Worm (Caenorhabditis elegans) whole organism, L2 larva: Measurements from ENCODE around the gene C26B9.3.

Experiments used
- C34F6.9 ChIP-seq: fragments of 150-350 bp; optimal IDR thresholded peaks from 2 replicates; lab custom pipeline; 2014; ENCODE audit warnings: missing biosample characterization, missing genetic modification characterization
- F13H6.1 ChIP-seq: sonication (generic microtip); optimal IDR thresholded peaks from 2 replicates; lab custom pipeline; 2016; ENCODE audit warnings: missing genetic modification characterization, missing compliant biosample characterization
- R02D3.7 ChIP-seq: fragments of 150-350 bp; optimal IDR thresholded peaks from 2 replicates; lab custom pipeline; 2014; ENCODE audit warnings: missing biosample characterization, missing genetic modification characterization
- ZK546.5 ChIP-seq: sonication (generic microtip); optimal IDR thresholded peaks from 2 replicates; lab custom pipeline; 2017; ENCODE audit warnings: missing biosample characterization, missing genetic modification characterization
- alr-1 ChIP-seq: fragments of 150-350 bp; optimal IDR thresholded peaks from 2 replicates; lab custom pipeline; 2014; ENCODE audit warnings: missing biosample characterization, missing genetic modification characterization
- aly-2 ChIP-seq: fragments of 150-350 bp; optimal IDR thresholded peaks from 2 replicates; lab custom pipeline; 2014; ENCODE audit warnings: missing biosample characterization, missing genetic modification characterization
- blmp-1 ChIP-seq: sonication (generic microtip); optimal IDR thresholded peaks from 2 replicates; lab custom pipeline; 2017; ENCODE audit warnings: missing genetic modification characterization, mild to moderate bottlenecking, missing compliant biosample characterization, antibody characterized with exemption, moderate library complexity; ENCODE audit not compliant: insufficient read depth
- crh-2 ChIP-seq: sonication (generic microtip); optimal IDR thresholded peaks from 2 replicates; lab custom pipeline; 2017; ENCODE audit warnings: missing biosample characterization, missing genetic modification characterization
- dmd-4 ChIP-seq: sonication (generic microtip); optimal IDR thresholded peaks from 2 replicates; lab custom pipeline; 2017; ENCODE audit warnings: missing biosample characterization, missing genetic modification characterization
- elt-3 ChIP-seq: sonication (generic microtip); optimal IDR thresholded peaks from 2 replicates; lab custom pipeline; 2017; ENCODE audit warnings: missing biosample characterization, missing genetic modification characterization
- fos-1 ChIP-seq: fragments of 150-350 bp; optimal IDR thresholded peaks from 2 replicates; lab custom pipeline; 2014; ENCODE audit warnings: missing biosample characterization, missing genetic modification characterization
- gmeb-1 ChIP-seq: fragments of 150-350 bp; optimal IDR thresholded peaks from 2 replicates; lab custom pipeline; 2014; ENCODE audit warnings: missing biosample characterization, missing genetic modification characterization
- lin-11 ChIP-seq: fragments of 150-350 bp; sonication (generic microtip); optimal IDR thresholded peaks from 2 replicates; lab custom pipeline; 2014; ENCODE audit warnings: missing biosample characterization, missing genetic modification characterization, inconsistent platforms, mixed read lengths
- lin-13 ChIP-seq: fragments of 150-350 bp; optimal IDR thresholded peaks from 2 replicates; lab custom pipeline; 2014; ENCODE audit warnings: missing biosample characterization, missing genetic modification reagents, missing genetic modification characterization
- lin-39 ChIP-seq: fragments of 150-350 bp; optimal IDR thresholded peaks from 2 replicates; lab custom pipeline; 2014; ENCODE audit warnings: missing biosample characterization, missing genetic modification reagents, missing genetic modification characterization
- lsy-2 ChIP-seq, 2 experiments: fragments of 150-350 bp in 1 of 2; sonication (generic microtip) in 1 of 2; optimal IDR thresholded peaks; 2 replicates each; lab custom pipeline; 2014 to 2017; ENCODE audit warnings: missing biosample characterization in 2 of 2, missing genetic modification characterization in 2 of 2
- mab-5 ChIP-seq: fragments of 150-350 bp; optimal IDR thresholded peaks from 2 replicates; lab custom pipeline; 2014; ENCODE audit warnings: missing biosample characterization, missing genetic modification characterization
- mbf-1 ChIP-seq: sonication (generic microtip); optimal IDR thresholded peaks from 2 replicates; lab custom pipeline; 2017; ENCODE audit warnings: missing biosample characterization, missing genetic modification characterization
- nhr-10 ChIP-seq: sonication (generic microtip); optimal IDR thresholded peaks from 2 replicates; lab custom pipeline; 2017; ENCODE audit warnings: missing biosample characterization, missing genetic modification characterization
- nhr-12 ChIP-seq: fragments of 150-350 bp; optimal IDR thresholded peaks from 2 replicates; lab custom pipeline; 2014; ENCODE audit warnings: missing biosample characterization, missing genetic modification characterization
- nhr-129 ChIP-seq: fragments of 150-350 bp; optimal IDR thresholded peaks from 2 replicates; lab custom pipeline; 2014; ENCODE audit warnings: missing biosample characterization, missing genetic modification characterization
- nhr-23 ChIP-seq: fragments of 150-350 bp; optimal IDR thresholded peaks from 2 replicates; lab custom pipeline; 2014; ENCODE audit warnings: missing biosample characterization, missing genetic modification reagents, missing genetic modification characterization
- peb-1 ChIP-seq: fragments of 150-350 bp; optimal IDR thresholded peaks from 2 replicates; lab custom pipeline; 2014; ENCODE audit warnings: missing biosample characterization, missing genetic modification characterization
- sem-4 ChIP-seq: fragments of 150-350 bp; optimal IDR thresholded peaks from 2 replicates; lab custom pipeline; 2014; ENCODE audit warnings: missing biosample characterization, missing genetic modification reagents, missing genetic modification characterization
- skn-1 ChIP-seq: sonication (generic microtip); optimal IDR thresholded peaks from 2 replicates; lab custom pipeline; 2017; ENCODE audit warnings: missing biosample characterization, missing genetic modification characterization
- sma-3 ChIP-seq: sonication (generic microtip); optimal IDR thresholded peaks from 2 replicates; lab custom pipeline; 2016; ENCODE audit warnings: missing genetic modification reagents, missing genetic modification characterization, missing compliant biosample characterization
- sma-9 ChIP-seq, 2 experiments: fragments of 150-350 bp in 1 of 2; sonication (generic microtip) in 1 of 2; optimal IDR thresholded peaks; 2 replicates each; lab custom pipeline; 2014 to 2016; ENCODE audit warnings: missing genetic modification characterization in 2 of 2, mild to moderate bottlenecking in 1 of 2, missing biosample characterization in 1 of 2, missing compliant biosample characterization in 1 of 2, missing genetic modification reagents in 1 of 2, moderate library complexity in 1 of 2
- snpc-4 ChIP-seq: fragments of 150-350 bp; optimal IDR thresholded peaks from 2 replicates; lab custom pipeline; 2014; ENCODE audit warnings: missing biosample characterization, missing genetic modification characterization
- unc-55 ChIP-seq: fragments of 150-350 bp; sonication (generic microtip); optimal IDR thresholded peaks from 3 replicates; lab custom pipeline; 2014; ENCODE audit warnings: missing biosample characterization, missing genetic modification reagents, missing genetic modification characterization
- zag-1 ChIP-seq: fragments of 150-350 bp; optimal IDR thresholded peaks from 2 replicates; lab custom pipeline; 2014; ENCODE audit warnings: missing biosample characterization, missing genetic modification characterization
- ztf-1 ChIP-seq: fragments of 200-800 bp; sonication (Bioruptor generic); conservative IDR thresholded peaks from 2 replicates; pipeline ENCODE4 v1.3.6; 2022; ENCODE audit warnings: missing genetic modification characterization, missing compliant biosample characterization
- ztf-11 ChIP-seq: sonication (generic microtip); optimal IDR thresholded peaks from 2 replicates; lab custom pipeline; 2017; ENCODE audit warnings: missing biosample characterization, missing genetic modification characterization
- ztf-4 ChIP-seq: fragments of 150-350 bp; optimal IDR thresholded peaks from 2 replicates; lab custom pipeline; 2014; ENCODE audit warnings: missing biosample characterization, missing genetic modification characterization

The C26B9.3 gene

ce11 chrX:5348529-5349148 is 10.5 kb downstream of the C26B9.3 start, which contains the start of gene syx-3:
Gene syx-3, plus strand, starts transcription at chrX:5349098.
- TF ChIP-seq unc-55 (GFP tag; lab: Kevin White, UChicago) = no peak
- no peak for TF ChIP-seq ztf-11 (tag; lab: Kevin White, UChicago)
- TF ChIP-seq ztf-1 (GFP tag; lab: Robert Waterston, UW) = no peak
- TF ChIP-seq lin-13 = no peak
- no peak for TF ChIP-seq peb-1
- no peak for TF ChIP-seq blmp-1
- TF ChIP-seq aly-2 (tag; lab: Kevin White, UChicago) = no peak
- TF ChIP-seq mab-5 (tag; lab: Kevin White, UChicago) = no peak
- TF ChIP-seq lsy-2 (tag; optimal IDR thresholded peaks at IDR 0.05; lab: Kevin White, UChicago) = no peak
- TF ChIP-seq crh-2 = no peak
- no peak for TF ChIP-seq sma-3 (GFP tag; lab: Kevin White, UChicago)
- no peak for TF ChIP-seq zag-1 (tag; lab: Kevin White, UChicago)
- no peak for TF ChIP-seq nhr-10 (tag; lab: Kevin White, UChicago)
- TF ChIP-seq alr-1 (tag; lab: Kevin White, UChicago) = no peak

- peak; percentile 16 for TF ChIP-seq fos-1 (tag; lab: Kevin White, UChicago)
- TF ChIP-seq snpc-4 (tag; lab: Kevin White, UChicago) = peak; percentile 21
- no peak for TF ChIP-seq dmd-4 (tag; lab: Kevin White, UChicago)
- TF ChIP-seq F13H6.1 (tag; lab: Kevin White, UChicago) = peak; percentile 29
- peak; percentile 3 for TF ChIP-seq crh-2
- no peak for TF ChIP-seq lin-39
- peak; percentile 44 for TF ChIP-seq unc-55 (GFP tag; lab: Kevin White, UChicago)
Observed at ce11 chrX:5354022-5354876, 16.1 kb downstream of the C26B9.3 start, which contains the start of gene pfn-2. Gene pfn-2, minus strand, starts transcription at chrX:5354072.

ce11 chrX:5355253-5355652 is 17.2 kb downstream of the C26B9.3 start:
- TF ChIP-seq crh-2 = peak; percentile 41
- peak; percentile 2 for TF ChIP-seq F13H6.1 (tag; lab: Kevin White, UChicago)
- peak; percentile 9 for TF ChIP-seq C34F6.9 (tag; lab: Kevin White, UChicago)
- TF ChIP-seq nhr-12 (tag; lab: Kevin White, UChicago) = no peak
- TF ChIP-seq lin-11 = peak; percentile 7
- peak; percentile 23 for TF ChIP-seq nhr-129 (tag; lab: Kevin White, UChicago)
- TF ChIP-seq elt-3 (tag; lab: Kevin White, UChicago) = no peak

ce11 chrX:5360682-5361081 is 22.6 kb downstream of the C26B9.3 start:
- no peak for TF ChIP-seq ztf-11 (tag; lab: Kevin White, UChicago)
- no peak for TF ChIP-seq fos-1 (tag; lab: Kevin White, UChicago)
- TF ChIP-seq sma-9 (GFP tag; optimal IDR thresholded peaks at IDR 0.05; lab: Kevin White, UChicago) = no peak
- TF ChIP-seq sma-9 (tag; optimal IDR thresholded peaks at IDR 0.05; lab: Kevin White, UChicago) = no peak
- TF ChIP-seq nhr-23 (tag; lab: Kevin White, UChicago) = no peak
- TF ChIP-seq nhr-12 (tag; lab: Kevin White, UChicago) = no peak
- TF ChIP-seq zag-1 (tag; lab: Kevin White, UChicago) = no peak
- no peak for TF ChIP-seq aly-2 (tag; lab: Kevin White, UChicago)
- no peak for TF ChIP-seq lsy-2 (tag; optimal IDR thresholded peaks at IDR 0.05; lab: Kevin White, UChicago)
- no peak for TF ChIP-seq lin-39

ce11 chrX:5364222-5364621 is 26.1 kb downstream of the C26B9.3 start, which contains the start of gene chtl-1:
Gene chtl-1, minus strand, starts transcription at chrX:5364322.
- TF ChIP-seq sem-4 (tag; lab: Kevin White, UChicago) (no peak), crh-2 (no peak), gmeb-1 (tag; lab: Kevin White, UChicago) (no peak), lsy-2 (tag; optimal IDR thresholded peaks at IDR 0.05; lab: Kevin White, UChicago) (no peak), mbf-1 (tag; lab: Kevin White, UChicago) (no peak), R02D3.7 (tag; lab: Kevin White, UChicago) (no peak), lin-13 (no peak), skn-1 (tag; lab: Kevin White, UChicago) (no peak), peb-1 (no peak), ztf-4 (tag; lab: Kevin White, UChicago) (no peak), snpc-4 (tag; lab: Kevin White, UChicago) (no peak), ZK546.5 (tag; lab: Kevin White, UChicago) (no peak), aly-2 (tag; lab: Kevin White, UChicago) (no peak), lin-39 (no peak)
